Worm (Caenorhabditis elegans) whole organism, L1 larva: ENCODE results near the gene ZK262.8.

Experiments
- dsc-1 ChIP-seq: sonication (generic microtip); optimal IDR thresholded peaks from 2 replicates; lab custom pipeline; 2016; ENCODE audit warnings: mild to moderate bottlenecking, missing genetic modification characterization, missing compliant biosample characterization
- efl-3 ChIP-seq: fragments of 200-800 bp; sonication (Bioruptor generic); optimal IDR thresholded peaks from 2 replicates; lab custom pipeline; 2018; ENCODE audit warnings: mild to moderate bottlenecking, missing genetic modification characterization, missing compliant biosample characterization
- elt-3 ChIP-seq, 6 experiments: fragments of 150-350 bp in 1 of 6; sonication (generic microtip); optimal IDR thresholded peaks; 2 replicates each; lab custom pipeline; 2017 to 2018; ENCODE audit warnings: missing biosample characterization in 6 of 6, missing genetic modification characterization in 6 of 6, inconsistent platforms in 1 of 6
- grh-1 ChIP-seq: fragments of 200-800 bp; sonication (Bioruptor generic); IDR thresholded peaks from 2 replicates; pipeline ENCODE4 v1.3.6; 2022; ENCODE audit warnings: missing genetic modification reagents, missing genetic modification characterization, missing compliant biosample characterization
- lin-13 ChIP-seq: fragments of 150-350 bp; optimal IDR thresholded peaks from 2 replicates; lab custom pipeline; 2014; ENCODE audit warnings: missing biosample characterization, missing genetic modification reagents, missing genetic modification characterization
- lsy-2 ChIP-seq, 2 experiments: fragments of 150-350 bp; optimal IDR thresholded peaks; 2 replicates each; lab custom pipeline; 2014; ENCODE audit warnings: missing biosample characterization in 2 of 2, missing genetic modification characterization in 2 of 2
- mep-1 ChIP-seq: fragments of 150-350 bp; optimal IDR thresholded peaks from 2 replicates; lab custom pipeline; 2014; ENCODE audit warnings: missing biosample characterization, missing genetic modification characterization
- nhr-76 ChIP-seq: sonication (generic microtip); optimal IDR thresholded peaks from 2 replicates; lab custom pipeline; 2017; ENCODE audit warnings: missing biosample characterization, missing genetic modification characterization
- skn-1 ChIP-seq: fragments of 150-350 bp; optimal IDR thresholded peaks from 2 replicates; lab custom pipeline; 2014; ENCODE audit warnings: missing biosample characterization, missing genetic modification characterization
- ztf-11 ChIP-seq, 2 experiments: sonication (generic microtip); optimal IDR thresholded peaks; 2 replicates each; lab custom pipeline; 2016 to 2017; ENCODE audit warnings: missing genetic modification characterization in 2 of 2, missing biosample characterization in 1 of 2, missing compliant biosample characterization in 1 of 2

ce11 chrV:18395649-18396048, 42.5 kb upstream of the ZK262.8 start, which contains the start of gene Y51A2B.9:
- TF ChIP-seq mep-1 (tag; lab: Kevin White, UChicago) (no peak), nhr-76 (tag; lab: Kevin White, UChicago) (no peak), ztf-11 (tag; optimal IDR thresholded peaks at IDR 0.05; lab: Kevin White, UChicago) (no peak), lsy-2 (tag; optimal IDR thresholded peaks at IDR 0.05; lab: Kevin White, UChicago) (no peak), skn-1 (tag; lab: Kevin White, UChicago) (no peak), dsc-1 (tag; lab: Kevin White, UChicago) (no peak), lin-13 (GFP tag; lab: Kevin White, UChicago) (no peak), elt-3 (tag; optimal IDR thresholded peaks at IDR 0.05; lab: Kevin White, UChicago) (no peak), efl-3 (GFP tag; lab: Kevin White, UChicago) (no peak), grh-1 (GFP tag; lab: Robert Waterston, UW) (no peak)
